Fruit fly (Drosophila melanogaster): ENCODE results near the gene CG32473.
A peak's percentile ranks its signal among the peaks of the same experiment; 100 is the strongest.

Gene CG32473

DNA sequence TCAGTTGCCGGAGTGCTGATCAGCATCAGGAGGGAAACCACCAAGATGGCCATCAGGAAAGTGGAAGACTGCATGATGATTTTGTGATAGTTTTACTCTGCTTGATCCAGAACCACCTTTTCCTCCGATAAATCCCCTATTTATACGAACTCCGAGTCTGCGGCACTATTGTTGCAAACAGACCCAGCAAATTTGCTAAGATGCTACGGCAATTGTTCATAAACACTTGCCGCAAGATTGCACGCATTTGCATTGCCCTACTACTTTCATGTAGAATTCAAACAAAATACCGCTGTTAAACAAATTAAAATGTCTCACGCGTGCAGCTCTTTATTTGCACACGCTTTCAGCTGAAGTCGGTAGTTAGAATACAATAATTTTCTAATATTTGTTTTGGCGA lies 16.7 kb downstream of the CG32473 start, which contains the start of gene CG45080:
TSS of gene CG45080 (minus strand) at position 101 of the 400 bp plus-strand sequence.
- TF ChIP-seq CG13775 (GFP tag; optimal IDR thresholded peaks at IDR 0.05) (no peak), schlank (tag; optimal IDR thresholded peaks at IDR 0.05) (no peak), Chrac-16 (GFP tag; optimal IDR thresholded peaks at IDR 0.05) (no peak), CG15073 (GFP tag; optimal IDR thresholded peaks at IDR 0.05) (no peak), CG11456 (GFP tag; IDR thresholded peaks at IDR 0.05) (0 out of 3 replicates have a peak, but pooled peaks have one; percentile 13)

DNA sequence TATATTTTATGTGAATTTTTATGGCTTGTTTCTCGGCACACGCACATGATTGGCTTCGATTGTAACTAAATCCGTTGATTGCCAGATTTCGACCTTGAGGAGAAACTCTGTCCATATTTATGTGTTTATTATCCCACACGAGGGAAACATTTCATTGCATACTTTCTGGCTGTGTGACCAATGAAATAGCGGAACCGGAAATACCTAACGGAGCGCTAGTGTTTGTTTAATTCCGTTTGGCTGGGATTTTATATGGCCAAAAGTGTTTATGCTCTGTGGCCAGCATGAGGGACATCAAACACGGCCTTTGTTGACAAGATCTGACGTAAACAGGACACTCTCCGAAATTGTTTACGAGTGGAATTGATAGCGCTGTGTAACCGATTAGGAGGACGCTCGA lies 17.4 kb downstream of the CG32473 start:
- TF ChIP-seq mirr (GFP tag; optimal IDR thresholded peaks at IDR 0.05), result no peak
- TF ChIP-seq CG32772 (GFP tag; IDR thresholded peaks at IDR 0.05), result no peak
- TF ChIP-seq cas (GFP tag; IDR thresholded peaks at IDR 0.05), result no peak
- TF ChIP-seq eve (GFP tag; optimal IDR thresholded peaks at IDR 0.05), result no peak
- TF ChIP-seq Atf3 (GFP tag; optimal IDR thresholded peaks at IDR 0.05), result no peak
- TF ChIP-seq Ets97D (GFP tag; optimal IDR thresholded peaks at IDR 0.05), result peak; percentile 96
- peak; percentile 4 for TF ChIP-seq Hsf (GFP tag; optimal IDR thresholded peaks at IDR 0.05)
- no peak for TF ChIP-seq jing (GFP tag; optimal IDR thresholded peaks at IDR 0.05)
- TF ChIP-seq Opbp (GFP tag; IDR thresholded peaks at IDR 0.05; ENCODE audit: partially characterized antibody), result no peak
- TF ChIP-seq CkIIα-i1 (GFP tag; IDR thresholded peaks at IDR 0.05), result no peak
- no peak for TF ChIP-seq gt (GFP tag; IDR thresholded peaks at IDR 0.05)
- TF ChIP-seq CG9437 (GFP tag; optimal IDR thresholded peaks at IDR 0.05), result peak; percentile 5
- peak; percentile 66 for TF ChIP-seq NfI (GFP tag; optimal IDR thresholded peaks at IDR 0.05)
- TF ChIP-seq C15 (GFP tag; IDR thresholded peaks at IDR 0.05), result no peak
- peak; percentile 15 for TF ChIP-seq nmo (GFP tag; optimal IDR thresholded peaks at IDR 0.05)
- TF ChIP-seq CG12744 (GFP tag; optimal IDR thresholded peaks at IDR 0.05), result peak; percentile 31
- no peak for TF ChIP-seq CG3847 (GFP tag; IDR thresholded peaks at IDR 0.05)
- no peak for TF ChIP-seq CG5953 (GFP tag; IDR thresholded peaks at IDR 0.05)
- TF ChIP-seq CG9609 (GFP tag; optimal IDR thresholded peaks at IDR 0.05), result no peak
- TF ChIP-seq Camta (GFP tag; optimal IDR thresholded peaks at IDR 0.05), result no peak
- TF ChIP-seq CG12071 (GFP tag; optimal IDR thresholded peaks at IDR 0.05), result peak; percentile 67
- TF ChIP-seq CG17912 (GFP tag; optimal IDR thresholded peaks at IDR 0.05), result peak; percentile 8
- TF ChIP-seq Sry-β (GFP tag; optimal IDR thresholded peaks at IDR 0.05), result no peak
- no peak for TF ChIP-seq YL-1 (GFP tag; optimal IDR thresholded peaks at IDR 0.05)
- TF ChIP-seq fd64A (GFP tag; optimal IDR thresholded peaks at IDR 0.05), result no peak
- TF ChIP-seq CG10979 (tag; optimal IDR thresholded peaks at IDR 0.05), result no peak
- no peak for TF ChIP-seq NC2β (GFP tag; optimal IDR thresholded peaks at IDR 0.05)
- TF ChIP-seq bowl (GFP tag; IDR thresholded peaks at IDR 0.05), result no peak
- no peak for TF ChIP-seq klu (GFP tag; IDR thresholded peaks at IDR 0.05)
- TF ChIP-seq CG11093 (GFP tag; IDR thresholded peaks at IDR 0.05), result no peak
- TF ChIP-seq ATbp (GFP tag; optimal IDR thresholded peaks at IDR 0.05), result no peak
- no peak for TF ChIP-seq CG2199 (GFP tag; IDR thresholded peaks at IDR 0.05)
- TF ChIP-seq CG9817 (tag; optimal IDR thresholded peaks at IDR 0.05), result no peak
- no peak for TF ChIP-seq ken (GFP tag; IDR thresholded peaks at IDR 0.05)
- no peak for TF ChIP-seq CG13287 (GFP tag; IDR thresholded peaks at IDR 0.05; ENCODE audit: partially characterized antibody)
- TF ChIP-seq Rfx (GFP tag; IDR thresholded peaks at IDR 0.05), result peak; percentile 24; the same call in 1 of the 2 replicates
- no peak for TF ChIP-seq kni (GFP tag; optimal IDR thresholded peaks at IDR 0.05)
- TF ChIP-seq ac (GFP tag; optimal IDR thresholded peaks at IDR 0.05), result no peak
- peak; percentile 2 for TF ChIP-seq CoRest (tag; optimal IDR thresholded peaks at IDR 0.05)
- peak; percentile 8 for TF ChIP-seq CG12659 (GFP tag; optimal IDR thresholded peaks at IDR 0.05)
- no peak for TF ChIP-seq crp (GFP tag; optimal IDR thresholded peaks at IDR 0.05)
- TF ChIP-seq Nf-YA (GFP tag; IDR thresholded peaks at IDR 0.05), result no peak
- no peak for TF ChIP-seq CG6683 (GFP tag; optimal IDR thresholded peaks at IDR 0.05)
- no peak for TF ChIP-seq CG3726 (GFP tag; IDR thresholded peaks at IDR 0.05)
- peak; percentile 51; the same call in 1 of the 3 replicates for TF ChIP-seq z (GFP tag; IDR thresholded peaks at IDR 0.05)
